Fruit fly (Drosophila melanogaster) whole organism, embryonic: Measurements from ENCODE around the gene CG16789.

Experiments
- ATbp ChIP-seq: fragments of 200-800 bp; sonication (Bioruptor generic); optimal IDR thresholded peaks from 2 replicates; lab custom pipeline; 2017; ENCODE audit warnings: missing biosample characterization, mild to moderate bottlenecking, missing genetic modification characterization, missing genetic modification reagents
- Antp ChIP-seq: fragments of 200-800 bp; sonication (Bioruptor generic); optimal IDR thresholded peaks from 3 replicates; lab custom pipeline; 2016; ENCODE audit warnings: missing biosample characterization, missing genetic modification characterization
- CG10543 ChIP-seq: fragments of 200-800 bp; sonication (Bioruptor generic); optimal IDR thresholded peaks from 3 replicates; lab custom pipeline; 2017; ENCODE audit warnings: missing biosample characterization, mild to moderate bottlenecking, missing genetic modification characterization, moderate library complexity
- CG10565 ChIP-seq: fragments of 200-800 bp; sonication (Bioruptor generic); optimal IDR thresholded peaks from 3 replicates; lab custom pipeline; 2016; ENCODE audit warnings: missing biosample characterization, mild to moderate bottlenecking, missing genetic modification characterization
- CG11093 ChIP-seq: fragments of 200-800 bp; sonication (Bioruptor generic); IDR thresholded peaks from 3 replicates; pipeline ENCODE4 v1.3.6; 2022; ENCODE audit warnings: missing biosample characterization, missing genetic modification characterization
- CG11456 ChIP-seq: fragments of 200-800 bp; sonication (Bioruptor generic); IDR thresholded peaks from 3 replicates; pipeline ENCODE4 v1.3.6; 2022; ENCODE audit warnings: missing biosample characterization, missing genetic modification characterization
- CG1233 ChIP-seq: fragments of 200-800 bp; sonication (Bioruptor generic); optimal IDR thresholded peaks from 4 replicates; lab custom pipeline; 2018; ENCODE audit warnings: missing biosample characterization, mild to moderate bottlenecking, missing genetic modification characterization
- CG12769 ChIP-seq: fragments of 200-800 bp; sonication (Bioruptor generic); optimal IDR thresholded peaks from 2 replicates; lab custom pipeline; 2019; ENCODE audit warnings: missing biosample characterization, mild to moderate bottlenecking, missing genetic modification characterization, moderate library complexity
- CG12942 ChIP-seq: fragments of 200-800 bp; sonication (Bioruptor generic); optimal IDR thresholded peaks from 3 replicates; lab custom pipeline; 2016; ENCODE audit warnings: missing biosample characterization, missing genetic modification characterization
- CG13775 ChIP-seq: fragments of 200-800 bp; sonication (Bioruptor generic); optimal IDR thresholded peaks from 3 replicates; lab custom pipeline; 2017; ENCODE audit warnings: missing biosample characterization, mild to moderate bottlenecking, missing genetic modification characterization
- CG15696 ChIP-seq: fragments of 200-800 bp; sonication (Bioruptor generic); optimal IDR thresholded peaks from 2 replicates; lab custom pipeline; 2019; ENCODE audit warnings: missing biosample characterization, mild to moderate bottlenecking, missing genetic modification characterization, moderate library complexity
- CG2199 ChIP-seq: fragments of 200-800 bp; sonication (Bioruptor generic); IDR thresholded peaks from 3 replicates; pipeline ENCODE4 v1.3.6; 2022; ENCODE audit warnings: missing biosample characterization, missing genetic modification characterization
- CG30431 ChIP-seq: fragments of 200-800 bp; sonication (Bioruptor generic); optimal IDR thresholded peaks from 2 replicates; lab custom pipeline; 2017; ENCODE audit warnings: missing biosample characterization, missing genetic modification characterization
- CG33213 ChIP-seq: fragments of 200-800 bp; sonication (Bioruptor generic); optimal IDR thresholded peaks from 3 replicates; lab custom pipeline; 2016; ENCODE audit warnings: missing biosample characterization, missing genetic modification characterization
- CG4820 ChIP-seq: fragments of 200-800 bp; sonication (Bioruptor generic); optimal IDR thresholded peaks from 3 replicates; lab custom pipeline; 2016; ENCODE audit warnings: missing biosample characterization, missing genetic modification characterization
- CG5245 ChIP-seq: fragments of 200-800 bp; sonication (Bioruptor generic); optimal IDR thresholded peaks from 3 replicates; lab custom pipeline; 2016; ENCODE audit warnings: missing biosample characterization, missing genetic modification characterization
- CG6175 ChIP-seq: fragments of 200-800 bp; sonication (Bioruptor generic); IDR thresholded peaks from 3 replicates; pipeline ENCODE4 v1.3.6; 2022; ENCODE audit warnings: missing biosample characterization, missing genetic modification characterization
- CG9437 ChIP-seq: fragments of 200-800 bp; sonication (Bioruptor generic); optimal IDR thresholded peaks from 2 replicates; lab custom pipeline; 2018; ENCODE audit warnings: missing biosample characterization, mild to moderate bottlenecking, missing genetic modification characterization
- CG9932 ChIP-seq: fragments of 200-800 bp; sonication (Bioruptor generic); IDR thresholded peaks from 2 replicates; pipeline ENCODE4 v1.3.6; 2022; ENCODE audit warnings: missing biosample characterization, missing genetic modification characterization
- CoRest ChIP-seq: fragments of 200-800 bp; sonication (Bioruptor generic); optimal IDR thresholded peaks from 3 replicates; lab custom pipeline; 2018; ENCODE audit warnings: missing biosample characterization, mild to moderate bottlenecking, missing genetic modification characterization, moderate library complexity
- D ChIP-seq, 2 experiments: fragments of 200-800 bp in 1 of 2; fragments of >200 bp in 1 of 2; sonication (Bioruptor generic) in 1 of 2; optimal IDR thresholded peaks; 2 replicates in 1 of 2; 3 replicates in 1 of 2; lab custom pipeline; 2017; ENCODE audit warnings: mild to moderate bottlenecking in 1 of 2, missing biosample characterization in 1 of 2, missing genetic modification characterization in 1 of 2, missing genetic modification reagents in 1 of 2
- E2f2 ChIP-seq: fragments of 200-800 bp; sonication (Bioruptor generic); IDR thresholded peaks from 2 replicates; pipeline ENCODE4 v1.3.6; 2022; ENCODE audit warnings: missing biosample characterization, missing genetic modification characterization
- Elba2 ChIP-seq: fragments of 200-800 bp; sonication (Bioruptor generic); optimal IDR thresholded peaks from 3 replicates; lab custom pipeline; 2016; ENCODE audit warnings: missing biosample characterization, missing genetic modification characterization
- HLH54F ChIP-seq: fragments of 200-800 bp; sonication (Bioruptor generic); optimal IDR thresholded peaks from 3 replicates; lab custom pipeline; 2016; ENCODE audit warnings: missing biosample characterization, missing genetic modification characterization
- Jarid2 ChIP-seq: fragments of 200-800 bp; sonication (Bioruptor generic); optimal IDR thresholded peaks from 3 replicates; lab custom pipeline; 2017; ENCODE audit warnings: mild to moderate bottlenecking, missing biosample characterization, missing genetic modification reagents, missing genetic modification characterization
- Lim3 ChIP-seq: fragments of 200-800 bp; sonication (Bioruptor generic); IDR thresholded peaks from 2 replicates; pipeline ENCODE4 v1.3.6; 2022; ENCODE audit warnings: missing biosample characterization, missing genetic modification characterization
- Mrtf ChIP-seq: fragments of 200-800 bp; sonication (Bioruptor generic); IDR thresholded peaks from 3 replicates; pipeline ENCODE4 v1.3.6; 2022; ENCODE audit warnings: missing biosample characterization, missing genetic modification characterization
- NC2β ChIP-seq: fragments of 200-800 bp; sonication (Bioruptor generic); optimal IDR thresholded peaks from 2 replicates; lab custom pipeline; 2016; ENCODE audit warnings: missing biosample characterization, missing genetic modification characterization
- Ptx1 ChIP-seq: fragments of 200-800 bp; sonication (Bioruptor generic); IDR thresholded peaks from 2 replicates; pipeline ENCODE4 v1.3.6; 2022; ENCODE audit warnings: missing biosample characterization, missing genetic modification characterization
- Vsx1 ChIP-seq: fragments of 200-800 bp; sonication (Bioruptor generic); optimal IDR thresholded peaks from 2 replicates; lab custom pipeline; 2017; ENCODE audit warnings: missing biosample characterization, mild to moderate bottlenecking, missing genetic modification characterization, missing genetic modification reagents
- Xrp1 ChIP-seq: fragments of 200-800 bp; sonication (Bioruptor generic); IDR thresholded peaks from 2 replicates; pipeline ENCODE4 v1.3.6; 2022; ENCODE audit warnings: missing biosample characterization, missing genetic modification characterization
- ac ChIP-seq: fragments of 200-800 bp; sonication (Bioruptor generic); optimal IDR thresholded peaks from 3 replicates; lab custom pipeline; 2017; ENCODE audit warnings: missing biosample characterization, mild to moderate bottlenecking, missing genetic modification characterization
- ase ChIP-seq: fragments of 200-800 bp; sonication (Bioruptor generic); IDR thresholded peaks from 3 replicates; pipeline ENCODE4 v1.3.6; 2022; ENCODE audit warnings: missing biosample characterization, missing genetic modification characterization
- ash1 ChIP-seq: fragments of 200-800 bp; sonication (Bioruptor generic); optimal IDR thresholded peaks from 2 replicates; lab custom pipeline; 2018; ENCODE audit warnings: missing biosample characterization, mild to moderate bottlenecking, missing genetic modification characterization
- cg ChIP-seq: fragments of 200-800 bp; sonication (Bioruptor generic); optimal IDR thresholded peaks from 3 replicates; lab custom pipeline; 2019; ENCODE audit warnings: missing biosample characterization, mild to moderate bottlenecking, missing genetic modification characterization, moderate library complexity
- dm ChIP-seq: fragments of 200-800 bp; sonication (Bioruptor generic); optimal IDR thresholded peaks from 3 replicates; lab custom pipeline; 2016; ENCODE audit warnings: missing biosample characterization, missing genetic modification characterization
- dysf ChIP-seq: fragments of 200-800 bp; sonication (Bioruptor generic); IDR thresholded peaks from 3 replicates; pipeline ENCODE4 v1.3.6; 2022; ENCODE audit warnings: missing biosample characterization, missing genetic modification characterization
- ewg ChIP-seq: fragments of 200-800 bp; sonication (Bioruptor generic); optimal IDR thresholded peaks from 3 replicates; lab custom pipeline; 2017; ENCODE audit warnings: mild to moderate bottlenecking, missing biosample characterization, missing genetic modification reagents, missing genetic modification characterization
- exex ChIP-seq: fragments of 200-800 bp; sonication (Bioruptor generic); optimal IDR thresholded peaks from 4 replicates; lab custom pipeline; 2018; ENCODE audit warnings: missing biosample characterization, mild to moderate bottlenecking, missing genetic modification characterization, moderate library complexity
- eyg ChIP-seq: fragments of 200-800 bp; sonication (Bioruptor generic); optimal IDR thresholded peaks from 3 replicates; lab custom pipeline; 2016; ENCODE audit warnings: missing biosample characterization, missing genetic modification characterization
- her ChIP-seq: fragments of 200-800 bp; sonication (Bioruptor generic); optimal IDR thresholded peaks from 2 replicates; lab custom pipeline; 2016; ENCODE audit warnings: missing biosample characterization, missing genetic modification characterization
- ind ChIP-seq: fragments of 200-800 bp; sonication (Bioruptor generic); optimal IDR thresholded peaks from 3 replicates; lab custom pipeline; 2016; ENCODE audit warnings: missing biosample characterization, missing genetic modification characterization
- jumu ChIP-seq: fragments of 200-800 bp; sonication (Bioruptor generic); optimal IDR thresholded peaks from 3 replicates; lab custom pipeline; 2016; ENCODE audit warnings: missing biosample characterization, missing genetic modification characterization
- pnt ChIP-seq: fragments of 200-800 bp; sonication (Bioruptor generic); optimal IDR thresholded peaks from 3 replicates; lab custom pipeline; 2016; ENCODE audit warnings: missing biosample characterization, missing genetic modification characterization
- pros ChIP-seq: fragments of 200-800 bp; sonication (Bioruptor generic); optimal IDR thresholded peaks from 3 replicates; lab custom pipeline; 2019; ENCODE audit warnings: missing biosample characterization, mild to moderate bottlenecking, missing genetic modification characterization, moderate library complexity
- ranshi ChIP-seq: fragments of 200-800 bp; sonication (Bioruptor generic); IDR thresholded peaks from 2 replicates; pipeline ENCODE4 v1.3.6; 2022; ENCODE audit warnings: missing biosample characterization, missing genetic modification characterization
- tgo ChIP-seq: fragments of 200-800 bp; sonication (Bioruptor generic); IDR thresholded peaks from 3 replicates; pipeline ENCODE4 v1.3.6; 2022; ENCODE audit warnings: missing biosample characterization, missing genetic modification characterization
- tio ChIP-seq: fragments of 200-800 bp; sonication (Bioruptor generic); optimal IDR thresholded peaks from 2 replicates; lab custom pipeline; 2017; ENCODE audit warnings: missing biosample characterization, missing genetic modification characterization, inconsistent platforms
- toy ChIP-seq: fragments of 200-800 bp; sonication (Bioruptor generic); IDR thresholded peaks from 2 replicates; pipeline ENCODE4 v1.3.6; 2022; ENCODE audit warnings: missing biosample characterization, missing genetic modification characterization
- vvl ChIP-seq: fragments of 200-800 bp; sonication (Bioruptor generic); IDR thresholded peaks from 2 replicates; pipeline ENCODE4 v1.3.6; 2022; ENCODE audit warnings: missing biosample characterization, missing genetic modification characterization
- yki ChIP-seq: fragments of >200 bp; optimal IDR thresholded peaks from 3 replicates; lab custom pipeline; 2018
- zen ChIP-seq: fragments of 200-800 bp; sonication (Bioruptor generic); optimal IDR thresholded peaks from 3 replicates; lab custom pipeline; 2018; ENCODE audit warnings: missing biosample characterization, mild to moderate bottlenecking, missing genetic modification characterization, moderate library complexity

CG16789 gene

DNA sequence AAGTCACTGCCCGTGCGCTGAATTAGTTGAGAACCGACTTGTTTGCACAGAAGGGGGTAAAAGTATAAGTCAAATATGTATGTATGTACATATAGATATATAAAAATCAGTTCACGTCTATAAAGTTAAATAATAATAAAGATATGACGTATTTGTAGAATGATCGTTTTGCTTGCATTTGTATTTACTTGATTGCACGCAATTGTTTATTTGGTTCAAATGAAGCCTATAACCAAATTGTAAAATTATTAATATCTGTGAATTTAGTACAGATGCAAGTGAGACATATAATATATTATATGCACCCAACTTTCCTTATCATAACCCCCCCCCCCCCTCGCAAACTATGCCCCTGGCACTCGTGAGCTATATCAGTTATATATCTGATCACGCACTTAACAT lies 34.6 kb downstream of the CG16789 start (continued):
- TF ChIP-seq Mrtf (no peak), CG9437 (GFP tag; lab: Kevin White, UChicago) (peak; percentile 12), Elba2 (GFP tag; lab: Kevin White, UChicago) (no peak), NC2β (GFP tag; lab: Kevin White, UChicago) (no peak), zen (tag; lab: Kevin White, UChicago) (peak; percentile 6), CG1233 (GFP tag; lab: Kevin White, UChicago) (peak; percentile 53), ind (GFP tag; lab: Kevin White, UChicago) (peak; percentile 27), her (GFP tag; lab: Kevin White, UChicago) (no peak), toy (GFP tag; lab: Robert Waterston, UW) (no peak), CG12769 (tag; lab: Kevin White, UChicago) (peak; percentile 29), ase (GFP tag; lab: Robert Waterston, UW) (no peak), Xrp1 (GFP tag; lab: Robert Waterston, UW) (peak; percentile 50), CG4820 (GFP tag; lab: Kevin White, UChicago) (no peak), CG9932 (GFP tag; lab: Robert Waterston, UW) (peak; percentile 66), vvl (GFP tag; lab: Robert Waterston, UW) (no peak), Ptx1 (GFP tag; lab: Robert Waterston, UW) (peak; percentile 13; the same call in 1 of the 2 replicates), CG30431 (GFP tag; lab: Kevin White, UChicago) (no peak), CG10565 (GFP tag; lab: Kevin White, UChicago) (no peak), Lim3 (no peak), exex (tag; lab: Kevin White, UChicago) (peak; percentile 42), CG11456 (GFP tag; lab: Robert Waterston, UW) (no peak; the same call in 2 of the 3 replicates), CG11093 (GFP tag; lab: Robert Waterston, UW) (no peak), cg (GFP tag; lab: Kevin White, UChicago) (no peak), CG5245 (GFP tag; lab: Kevin White, UChicago) (peak; percentile 6), D (optimal IDR thresholded peaks at IDR 0.05; lab: Kevin White, UChicago) (no peak), D (GFP tag; optimal IDR thresholded peaks at IDR 0.05; lab: Kevin White, UChicago) (no peak), Jarid2 (peak; percentile 26), tgo (GFP tag; lab: Robert Waterston, UW) (no peak), HLH54F (GFP tag; lab: Kevin White, UChicago) (no peak), jumu (no peak), CoRest (tag; lab: Kevin White, UChicago) (peak; percentile 50), ATbp (peak; percentile 67), ac (no peak), CG15696 (tag; lab: Kevin White, UChicago) (peak; percentile 52), ranshi (GFP tag; lab: Robert Waterston, UW) (peak; percentile 57), ewg (GFP tag; lab: Kevin White, UChicago) (no peak), dm (no peak), yki (lab: Kevin White, UChicago) (no peak), ash1 (GFP tag; lab: Kevin White, UChicago) (no peak), pnt (GFP tag; lab: Kevin White, UChicago) (no peak), tio (GFP tag; lab: Kevin White, UChicago) (peak; percentile 23), Antp (no peak), Vsx1 (no peak), CG33213 (GFP tag; lab: Kevin White, UChicago) (no peak), dysf (GFP tag; lab: Robert Waterston, UW) (peak; percentile 68; the same call in 2 of the 3 replicates), eyg (no peak), CG2199 (GFP tag; lab: Robert Waterston, UW) (no peak), pros (GFP tag; lab: Kevin White, UChicago) (no peak), E2f2 (GFP tag; lab: Robert Waterston, UW) (no peak), CG6175 (no peak), CG13775 (peak; percentile 55), CG12942 (GFP tag; lab: Kevin White, UChicago) (no peak), CG10543 (GFP tag; lab: Kevin White, UChicago) (peak; percentile 67)
